Worm (Caenorhabditis elegans): Measurements from ENCODE around the gene rgs-6.

rgs-6 gene

DNA sequence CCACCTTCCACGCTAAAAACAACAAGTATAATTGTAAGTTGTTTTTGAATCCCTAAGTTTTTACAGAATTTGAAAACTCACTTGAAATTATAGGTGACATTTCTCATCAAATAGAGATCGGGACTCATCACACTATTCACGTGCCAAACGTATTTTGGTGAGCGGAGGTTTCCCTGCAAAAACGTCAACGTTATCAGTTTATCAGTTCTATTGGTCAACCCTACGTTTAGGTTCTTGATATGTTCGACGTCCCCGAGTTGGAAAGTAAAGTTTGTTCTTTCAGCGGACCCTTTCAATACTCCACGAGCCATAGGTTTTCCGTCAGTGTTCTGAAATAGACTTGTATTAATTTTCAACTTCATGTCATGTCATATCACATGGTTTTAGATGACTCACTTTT, 38.2 kb downstream of the rgs-6 start:
- peak; percentile 58 for TF ChIP-seq nhr-28 (tag; optimal IDR thresholded peaks at IDR 0.05)
- TF ChIP-seq pqm-1 (tag; optimal IDR thresholded peaks at IDR 0.05): peak; percentile 17
- peak; percentile 11 for TF ChIP-seq mes-2 (tag; optimal IDR thresholded peaks at IDR 0.05; ENCODE audit: poor library complexity, severe bottlenecking)
- TF ChIP-seq unc-62 (GFP tag; optimal IDR thresholded peaks at IDR 0.05 in 1 of 2): peak in 1 of 2 experiments; percentile 93
- TF ChIP-seq unc-62 (tag; optimal IDR thresholded peaks at IDR 0.05): no peak
- TF ChIP-seq lin-39 (tag; optimal IDR thresholded peaks at IDR 0.05): no peak
- TF ChIP-seq nhr-48 (tag; optimal IDR thresholded peaks at IDR 0.05): no peak
- no peak for TF ChIP-seq mxl-2 (GFP tag; conservative IDR thresholded peaks at IDR 0.05)
- TF ChIP-seq ZK546.5 (tag; optimal IDR thresholded peaks at IDR 0.05): no peak
- TF ChIP-seq zip-11 (GFP tag; IDR thresholded peaks at IDR 0.05): no peak
- TF ChIP-seq hlh-30 (tag; optimal IDR thresholded peaks at IDR 0.05; ENCODE audit: insufficient read depth): peak; percentile 56
- TF ChIP-seq fos-1 (tag; optimal IDR thresholded peaks at IDR 0.05): no peak
- TF ChIP-seq lir-3 (tag; optimal IDR thresholded peaks at IDR 0.05): no peak
- TF ChIP-seq cey-2 (tag; optimal IDR thresholded peaks at IDR 0.05; ENCODE audit: borderline replicate concordance, insufficient read depth): no peak
- TF ChIP-seq dve-1 (tag; optimal IDR thresholded peaks at IDR 0.05; ENCODE audit: insufficient read depth): peak; percentile 29
- no peak for TF ChIP-seq dmd-9 (GFP tag; IDR thresholded peaks at IDR 0.05)
- TF ChIP-seq dmd-6 (GFP tag; IDR thresholded peaks at IDR 0.05): peak; percentile 41
- peak in 1 of 2 experiments; percentile 6 for TF ChIP-seq mdl-1 (tag; optimal IDR thresholded peaks at IDR 0.05)
- TF ChIP-seq hlh-11 (tag; optimal IDR thresholded peaks at IDR 0.05): peak; percentile 56
- no peak for TF ChIP-seq daf-16 (GFP tag; optimal IDR thresholded peaks at IDR 0.05)
- TF ChIP-seq daf-16 (tag; optimal IDR thresholded peaks at IDR 0.05): peak; percentile 33

DNA sequence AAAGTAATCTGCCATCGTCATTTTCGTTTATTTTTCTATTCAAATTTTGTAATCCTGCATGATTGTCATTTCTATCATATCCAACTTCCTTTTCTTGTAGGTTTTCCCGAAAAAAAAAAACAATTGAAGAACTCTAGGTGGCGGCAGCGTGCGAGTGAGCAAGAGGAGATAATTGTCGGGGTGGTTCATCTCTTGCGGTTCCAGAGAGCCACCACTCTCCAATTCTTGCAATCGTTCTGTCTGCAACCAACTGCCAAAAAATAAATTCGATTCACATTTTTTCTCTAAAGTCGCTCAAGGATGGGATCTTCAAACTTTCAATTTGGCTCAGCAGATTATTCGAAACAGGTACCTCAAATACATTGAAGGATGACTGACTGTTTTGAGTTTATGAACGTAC, 41.5 kb downstream of the rgs-6 start, which contains the start of gene W01C8.1:
Gene W01C8.1, plus strand, starts transcription at position 301 of the 400 bp plus-strand sequence.
- no peak for TF ChIP-seq lir-3 (tag; optimal IDR thresholded peaks at IDR 0.05)
- no peak for TF ChIP-seq zip-2 (tag; optimal IDR thresholded peaks at IDR 0.05)
- peak in 1 of 2 experiments; percentile 80 for TF ChIP-seq unc-62 (GFP tag; optimal IDR thresholded peaks at IDR 0.05 in 1 of 2)
- no peak for TF ChIP-seq unc-62 (tag; optimal IDR thresholded peaks at IDR 0.05)
- no peak for TF ChIP-seq ceh-28 (tag; optimal IDR thresholded peaks at IDR 0.05)
- TF ChIP-seq nhr-10 (tag; optimal IDR thresholded peaks at IDR 0.05): no peak
- TF ChIP-seq gei-8 (GFP tag; optimal IDR thresholded peaks at IDR 0.05): no peak
- no peak for TF ChIP-seq rbr-2 (tag; optimal IDR thresholded peaks at IDR 0.05)
- TF ChIP-seq nhr-77 (tag; optimal IDR thresholded peaks at IDR 0.05): no peak

DNA sequence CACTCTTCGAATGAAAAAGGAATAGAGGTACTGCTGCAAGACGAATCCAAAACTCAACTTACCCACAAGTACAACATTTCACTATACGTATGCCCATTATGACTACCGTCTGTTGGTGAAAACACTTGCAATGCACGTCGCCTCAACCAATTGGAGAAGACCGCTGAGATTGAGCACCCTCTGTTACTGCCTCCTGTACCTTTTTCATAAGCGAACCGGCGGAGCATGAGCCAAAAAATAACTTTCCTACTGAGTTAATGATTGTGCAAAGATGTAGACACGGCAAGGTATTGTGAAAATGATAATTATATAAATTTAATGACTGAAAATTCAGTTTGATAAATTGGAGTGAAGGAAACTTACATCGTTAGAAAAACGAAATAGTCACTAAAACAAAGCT, 44.5 kb downstream of the rgs-6 start:
- TF ChIP-seq pqm-1 (tag; optimal IDR thresholded peaks at IDR 0.05) (no peak), saeg-2 (GFP tag; IDR thresholded peaks at IDR 0.05) (no peak), zag-1 (tag; optimal IDR thresholded peaks at IDR 0.05) (no peak), ztf-7 (tag; optimal IDR thresholded peaks at IDR 0.05) (no peak), ama-1 (optimal IDR thresholded peaks at IDR 0.05) (no peak), hlh-11 (tag; optimal IDR thresholded peaks at IDR 0.05) (no peak), lin-38 (GFP tag; IDR thresholded peaks at IDR 0.05) (no peak), spr-1 (tag; optimal IDR thresholded peaks at IDR 0.05) (no peak), unc-39 (tag; optimal IDR thresholded peaks at IDR 0.05) (no peak), Y75B8A.6 (GFP tag; IDR thresholded peaks at IDR 0.05) (no peak), lin-13 (GFP tag; optimal IDR thresholded peaks at IDR 0.05) (no peak), nhr-10 (tag; optimal IDR thresholded peaks at IDR 0.05) (no peak), duxl-1 (tag; optimal IDR thresholded peaks at IDR 0.05; ENCODE audit: poor library complexity) (no peak)

DNA sequence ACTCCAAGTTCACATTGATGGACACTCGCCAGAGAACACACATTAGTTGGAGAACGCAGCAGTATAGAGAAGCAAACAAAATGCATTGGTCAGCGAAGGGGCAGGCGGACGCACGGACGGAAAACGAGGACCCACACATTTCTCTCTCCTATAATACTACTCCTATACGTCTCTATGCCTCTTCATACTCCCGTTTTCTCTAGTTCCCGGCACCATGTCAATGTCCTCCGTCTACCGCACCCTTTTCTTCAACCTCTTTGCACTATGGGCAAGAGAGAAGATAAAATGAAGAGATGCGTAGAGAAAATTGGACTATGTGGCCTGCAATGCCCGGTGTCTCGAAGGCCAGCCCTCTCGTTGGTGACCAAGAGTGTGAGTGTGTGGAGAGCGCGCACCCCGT, 47.5 kb downstream of the rgs-6 start, which contains the start of gene set-20:
Gene set-20, minus strand, starts transcription at position 94 of the 400 bp plus-strand sequence.
- TF ChIP-seq nhr-11 (tag; optimal IDR thresholded peaks at IDR 0.05): no peak
- TF ChIP-seq nhr-28 (tag; optimal IDR thresholded peaks at IDR 0.05): peak; percentile 65
- peak in 1 of 2 experiments; percentile 52 for TF ChIP-seq lsy-2 (tag; optimal IDR thresholded peaks at IDR 0.05)
- TF ChIP-seq ctbp-1 (GFP tag; IDR thresholded peaks at IDR 0.05): 0 out of 2 replicates have a peak, but pooled peaks have one; percentile 12
- no peak for TF ChIP-seq fos-1 (tag; optimal IDR thresholded peaks at IDR 0.05)
- no peak for TF ChIP-seq Y48G9A.11 (GFP tag; IDR thresholded peaks at IDR 0.05)
- no peak for TF ChIP-seq nhr-41 (GFP tag; IDR thresholded peaks at IDR 0.05)
- no peak; the same call in 1 of the 2 replicates for TF ChIP-seq hmg-1.1 (GFP tag; IDR thresholded peaks at IDR 0.05)
- TF ChIP-seq aha-1 (tag): peak; percentile 67
- TF ChIP-seq vab-7 (GFP tag; IDR thresholded peaks at IDR 0.05): 0 out of 2 replicates have a peak, but pooled peaks have one; percentile 60
- no peak for TF ChIP-seq lir-3 (tag; optimal IDR thresholded peaks at IDR 0.05)
- TF ChIP-seq pha-4 (GFP tag; IDR thresholded peaks at IDR 0.05): no peak
- TF ChIP-seq pha-4 (tag; optimal IDR thresholded peaks at IDR 0.05): peak; percentile 52
- peak; percentile 80 for TF ChIP-seq rbr-2 (tag; optimal IDR thresholded peaks at IDR 0.05)
- no peak for TF ChIP-seq gei-8 (GFP tag; optimal IDR thresholded peaks at IDR 0.05)
- no peak for TF ChIP-seq tag-97 (GFP tag; IDR thresholded peaks at IDR 0.05)

Measured in whole organism, L4 larva.